Worm (Caenorhabditis elegans) whole organism, L1 larva: Measurements from ENCODE around the gene asp-18.

Experiments used
- dsc-1 ChIP-seq: sonication (generic microtip); optimal IDR thresholded peaks from 2 replicates; lab custom pipeline; 2016; ENCODE audit warnings: mild to moderate bottlenecking, missing genetic modification characterization, missing compliant biosample characterization
- egl-13 ChIP-seq: sonication (generic microtip); optimal IDR thresholded peaks from 2 replicates; lab custom pipeline; 2016; ENCODE audit warnings: missing genotype, missing genetic modification reagents, missing genetic modification characterization, missing compliant biosample characterization
- fkh-8 ChIP-seq: sonication (generic microtip); optimal IDR thresholded peaks from 2 replicates; lab custom pipeline; 2016; ENCODE audit warnings: mild to moderate bottlenecking, missing genetic modification characterization, missing compliant biosample characterization
- nhr-47 ChIP-seq: sonication (generic microtip); optimal IDR thresholded peaks from 2 replicates; lab custom pipeline; 2016; ENCODE audit warnings: mild to moderate bottlenecking, missing genetic modification characterization, moderate library complexity, missing compliant biosample characterization
- pax-3 ChIP-seq: fragments of 200-800 bp; sonication (Bioruptor generic); optimal IDR thresholded peaks from 2 replicates; lab custom pipeline; 2018; ENCODE audit warnings: mild to moderate bottlenecking, missing genetic modification characterization, moderate library complexity, missing compliant biosample characterization
- pqm-1 ChIP-seq: sonication (generic microtip); optimal IDR thresholded peaks from 3 replicates; lab custom pipeline; 2017; ENCODE audit warnings: missing biosample characterization, missing genetic modification characterization
- sox-4 ChIP-seq: sonication (generic microtip); optimal IDR thresholded peaks from 2 replicates; lab custom pipeline; 2016; ENCODE audit warnings: missing genetic modification characterization, missing compliant biosample characterization
- xbp-1 ChIP-seq: sonication (generic microtip); optimal IDR thresholded peaks from 2 replicates; lab custom pipeline; 2016; ENCODE audit warnings: missing genetic modification characterization, missing compliant biosample characterization

The asp-18 gene

DNA sequence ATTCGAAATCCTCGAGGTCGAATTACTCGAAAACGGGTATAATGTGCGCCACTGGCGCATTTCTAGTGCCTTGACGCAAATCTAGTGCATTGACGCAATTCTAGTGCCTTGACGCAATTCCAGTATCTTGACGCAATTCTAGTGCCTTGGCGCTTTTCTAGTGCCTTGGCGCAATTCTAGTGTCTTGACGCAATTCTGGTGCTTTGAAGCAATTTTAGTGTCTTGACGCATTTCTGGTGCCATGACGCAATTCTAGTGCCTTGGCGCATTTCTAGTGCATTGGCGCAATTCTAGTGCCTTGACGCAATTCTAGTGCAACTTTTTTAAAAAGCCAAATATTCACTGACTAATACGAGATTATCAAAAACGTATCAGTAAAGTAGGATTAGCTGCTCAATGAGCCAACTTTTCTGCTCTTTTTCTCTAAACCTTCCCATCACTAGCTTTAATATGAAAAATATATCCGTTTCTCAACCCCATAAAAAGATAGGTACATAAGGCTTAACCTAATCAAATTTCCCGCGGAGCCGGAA is 47.0 kb downstream of the asp-18 start, which contains the start of gene Y69H2.17:
Y69H2.17 (plus strand) TSS at position 483 of the 533 bp plus-strand sequence.
- TF ChIP-seq pqm-1, result no peak
- peak; percentile 7 for TF ChIP-seq egl-13 (tag; lab: Kevin White, UChicago)
- TF ChIP-seq xbp-1, result no peak
- TF ChIP-seq nhr-47 (tag; lab: Kevin White, UChicago), result peak; percentile 64
- TF ChIP-seq fkh-8, result peak; percentile 63
- peak; percentile 80 for TF ChIP-seq dsc-1 (tag; lab: Kevin White, UChicago)
- TF ChIP-seq sox-4 (tag; lab: Kevin White, UChicago), result peak; percentile 12
- TF ChIP-seq pax-3 (tag; lab: Kevin White, UChicago), result peak; percentile 54
- TF ChIP-seq, all 84 proteins: peak for 6
